Fruit fly (Drosophila melanogaster): ENCODE data around the gene msk.

msk gene

DNA sequence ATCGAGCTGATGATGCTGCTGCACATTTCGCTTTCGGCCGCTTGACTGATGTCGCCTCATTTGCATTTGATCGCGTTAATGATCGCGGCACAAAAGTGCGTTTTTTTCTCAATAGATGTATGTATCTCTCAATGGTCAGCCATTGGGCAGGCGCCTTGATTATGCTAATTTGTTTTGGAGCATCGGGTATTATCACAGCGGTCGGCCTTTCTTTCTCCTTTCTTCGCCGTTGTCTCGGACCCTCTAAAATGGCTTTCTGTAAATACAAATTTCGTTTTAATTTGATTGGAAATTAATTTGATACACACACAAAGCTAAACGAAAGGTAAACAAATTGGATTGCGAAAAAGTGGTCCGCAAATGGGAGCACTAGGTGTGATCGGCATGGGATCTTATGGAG, 39.3 kb downstream of the msk start (continued):
- TF ChIP-seq hbn (GFP tag; IDR thresholded peaks at IDR 0.05; ENCODE audit: partially characterized antibody) (no peak), wek (GFP tag; optimal IDR thresholded peaks at IDR 0.05) (no peak), CG4707 (GFP tag; optimal IDR thresholded peaks at IDR 0.05) (no peak), pum (GFP tag; optimal IDR thresholded peaks at IDR 0.05) (no peak), CG30403 (GFP tag; optimal IDR thresholded peaks at IDR 0.05) (no peak), CG11398 (GFP tag; optimal IDR thresholded peaks at IDR 0.05) (no peak), Awh (GFP tag; IDR thresholded peaks at IDR 0.05) (0 out of 2 replicates have a peak, but pooled peaks have one; percentile 5), sqz (GFP tag; optimal IDR thresholded peaks at IDR 0.05) (peak; percentile 27), Hmx (GFP tag; optimal IDR thresholded peaks at IDR 0.05) (no peak), unpg (GFP tag; optimal IDR thresholded peaks at IDR 0.05) (no peak), nom (GFP tag; optimal IDR thresholded peaks at IDR 0.05) (no peak), sr (GFP tag; IDR thresholded peaks at IDR 0.05) (no peak), grn (GFP tag; optimal IDR thresholded peaks at IDR 0.05) (no peak), bab2 (GFP tag; optimal IDR thresholded peaks at IDR 0.05) (no peak), CG8765 (GFP tag; IDR thresholded peaks at IDR 0.05) (no peak), corto (GFP tag; optimal IDR thresholded peaks at IDR 0.05) (no peak), CG13287 (GFP tag; IDR thresholded peaks at IDR 0.05; ENCODE audit: partially characterized antibody) (no peak)

DNA sequence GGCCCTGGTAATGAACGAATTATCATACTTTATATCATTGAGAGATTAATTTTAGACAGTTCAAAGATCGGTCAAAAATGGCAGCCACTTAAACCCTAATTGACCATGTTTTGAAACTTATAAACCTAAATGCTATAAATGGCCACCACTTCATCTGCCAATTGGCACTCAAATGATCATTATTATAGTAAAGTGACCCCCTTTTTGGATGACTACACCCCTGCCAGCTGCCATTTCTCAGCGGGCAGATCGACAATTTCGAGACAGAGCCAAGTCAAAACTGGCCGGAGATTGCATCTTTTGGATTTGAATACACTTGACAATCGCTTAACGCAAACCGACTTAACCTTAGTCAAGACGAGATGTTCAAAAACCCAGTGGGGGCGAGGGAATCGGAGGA, 40.2 kb downstream of the msk start:
- TF ChIP-seq CG10274 (GFP tag; optimal IDR thresholded peaks at IDR 0.05) (no peak), Neu2 (GFP tag; optimal IDR thresholded peaks at IDR 0.05; ENCODE audit: borderline replicate concordance) (no peak), Oaz (GFP tag; IDR thresholded peaks at IDR 0.05) (no peak), tll (GFP tag; optimal IDR thresholded peaks at IDR 0.05) (no peak), otp (GFP tag; IDR thresholded peaks at IDR 0.05) (no peak), CG9817 (tag; optimal IDR thresholded peaks at IDR 0.05) (no peak), nerfin-1 (tag; optimal IDR thresholded peaks at IDR 0.05) (no peak), Hr51 (GFP tag; optimal IDR thresholded peaks at IDR 0.05) (peak in 1 of 2 experiments; percentile 22), CG11504 (tag; optimal IDR thresholded peaks at IDR 0.05) (peak; percentile 12), wek (GFP tag; optimal IDR thresholded peaks at IDR 0.05) (no peak), Dp (GFP tag; optimal IDR thresholded peaks at IDR 0.05) (no peak), Gug (GFP tag; IDR thresholded peaks at IDR 0.05) (no peak), Drgx (GFP tag; IDR thresholded peaks at IDR 0.05) (peak; percentile 41; the same call in 1 of the 2 replicates), Fer3 (tag; optimal IDR thresholded peaks at IDR 0.05) (no peak), CrebB (tag; optimal IDR thresholded peaks at IDR 0.05) (no peak), sens (GFP tag) (peak; percentile 57), CoRest (tag; optimal IDR thresholded peaks at IDR 0.05) (no peak), btn (GFP tag; optimal IDR thresholded peaks at IDR 0.05) (no peak), dpn (GFP tag; optimal IDR thresholded peaks at IDR 0.05) (no peak), mld (GFP tag; IDR thresholded peaks at IDR 0.05; ENCODE audit: partially characterized antibody) (no peak), repo (GFP tag; optimal IDR thresholded peaks at IDR 0.05) (no peak), wdn (GFP tag; IDR thresholded peaks at IDR 0.05) (no peak), ab (GFP tag; optimal IDR thresholded peaks at IDR 0.05) (no peak), Hsf (GFP tag; optimal IDR thresholded peaks at IDR 0.05) (no peak), dmrt99B (tag; optimal IDR thresholded peaks at IDR 0.05) (peak; percentile 29), Dll (GFP tag; IDR thresholded peaks at IDR 0.05; ENCODE audit: partially characterized antibody) (no peak), CG14441 (GFP tag; IDR thresholded peaks at IDR 0.05) (peak; percentile 48; the same call in 1 of the 2 replicates), CG5953 (GFP tag; IDR thresholded peaks at IDR 0.05) (no peak), CG11696 (GFP tag; IDR thresholded peaks at IDR 0.05) (no peak)

Measured in whole organism, embryonic.